Fruit fly (Drosophila melanogaster) whole organism, embryonic: ENCODE results near the gene Spase25.

Experiments used
- B-H2 ChIP-seq: fragments of 200-800 bp; sonication (Bioruptor generic); optimal IDR thresholded peaks from 2 replicates; lab custom pipeline; 2018; ENCODE audit warnings: missing biosample characterization, mild to moderate bottlenecking, missing genetic modification characterization
- Blimp-1 ChIP-seq: fragments of 200-800 bp; sonication (Bioruptor generic); optimal IDR thresholded peaks from 3 replicates; lab custom pipeline; 2018; ENCODE audit warnings: missing biosample characterization, missing genetic modification characterization, mild to moderate bottlenecking, moderate library complexity, missing genetic modification reagents
- CG10147 ChIP-seq: fragments of 200-800 bp; sonication (Bioruptor generic); optimal IDR thresholded peaks from 2 replicates; lab custom pipeline; 2019; ENCODE audit warnings: missing biosample characterization, mild to moderate bottlenecking, missing genetic modification characterization, moderate library complexity
- CG11093 ChIP-seq: fragments of 200-800 bp; sonication (Bioruptor generic); IDR thresholded peaks from 3 replicates; pipeline ENCODE4 v1.3.6; 2022; ENCODE audit warnings: missing biosample characterization, missing genetic modification characterization
- CG12155 ChIP-seq: fragments of 200-800 bp; sonication (Bioruptor generic); optimal IDR thresholded peaks from 3 replicates; lab custom pipeline; 2016; ENCODE audit warnings: missing biosample characterization, missing genetic modification characterization
- CG16779 ChIP-seq: fragments of 200-800 bp; sonication (Bioruptor generic); IDR thresholded peaks from 2 replicates; pipeline ENCODE4 v1.3.6; 2022; ENCODE audit warnings: missing biosample characterization, missing genetic modification characterization
- CG17328 ChIP-seq: fragments of 200-800 bp; sonication (Bioruptor generic); IDR thresholded peaks from 2 replicates; pipeline ENCODE4 v1.3.6; 2022; ENCODE audit warnings: missing biosample characterization, missing genetic modification characterization
- CG1792 ChIP-seq: fragments of 200-800 bp; sonication (Bioruptor generic); optimal IDR thresholded peaks from 2 replicates; lab custom pipeline; 2016; ENCODE audit warnings: missing biosample characterization, missing genetic modification characterization
- CG2116 ChIP-seq: fragments of 200-800 bp; sonication (Bioruptor generic); optimal IDR thresholded peaks from 3 replicates; lab custom pipeline; 2018; ENCODE audit warnings: missing biosample characterization, mild to moderate bottlenecking, missing genetic modification characterization
- CG2712 ChIP-seq: fragments of 200-800 bp; optimal IDR thresholded peaks from 3 replicates; lab custom pipeline; 2019; ENCODE audit warnings: missing biosample characterization, mild to moderate bottlenecking, missing genetic modification characterization, moderate library complexity
- CG30403 ChIP-seq: fragments of 200-800 bp; sonication (Bioruptor generic); optimal IDR thresholded peaks from 3 replicates; lab custom pipeline; 2016; ENCODE audit warnings: missing biosample characterization, missing genetic modification characterization
- CG4360 ChIP-seq: fragments of 200-800 bp; sonication (Bioruptor generic); IDR thresholded peaks from 2 replicates; pipeline ENCODE4 v1.3.6; 2022; ENCODE audit warnings: missing biosample characterization, missing genetic modification characterization
- CG7357 ChIP-seq: fragments of 200-800 bp; sonication (Bioruptor generic); IDR thresholded peaks from 3 replicates; pipeline ENCODE4 v1.3.6; 2022; ENCODE audit warnings: missing biosample characterization, missing genetic modification characterization
- CG8290 ChIP-seq, 3 experiments: fragments of 200-800 bp; sonication (Bioruptor generic); optimal IDR thresholded peaks; 2 replicates each; lab custom pipeline; 2016 to 2019; ENCODE audit warnings: missing biosample characterization in 3 of 3, missing genetic modification characterization in 3 of 3, mild to moderate bottlenecking in 2 of 3, moderate library complexity in 1 of 3
- CG9609 ChIP-seq: fragments of 200-800 bp; sonication (Bioruptor generic); optimal IDR thresholded peaks from 3 replicates; lab custom pipeline; 2016; ENCODE audit warnings: missing biosample characterization, missing genetic modification characterization
- CG9797 ChIP-seq: fragments of 200-800 bp; sonication (Bioruptor generic); optimal IDR thresholded peaks from 3 replicates; lab custom pipeline; 2018; ENCODE audit warnings: missing biosample characterization, mild to moderate bottlenecking, missing genetic modification characterization
- CG9932 ChIP-seq: fragments of 200-800 bp; sonication (Bioruptor generic); IDR thresholded peaks from 2 replicates; pipeline ENCODE4 v1.3.6; 2022; ENCODE audit warnings: missing biosample characterization, missing genetic modification characterization
- Eip74EF ChIP-seq, 2 experiments: fragments of 200-800 bp in 1 of 2; fragments of >200 bp in 1 of 2; sonication (Bioruptor generic) in 1 of 2; optimal IDR thresholded peaks; 2 replicates each; lab custom pipeline; 2017 to 2019; ENCODE audit warnings: missing biosample characterization in 2 of 2, missing genetic modification characterization in 2 of 2, mild to moderate bottlenecking in 1 of 2, moderate library complexity in 1 of 2
- Ets65A ChIP-seq: fragments of 200-800 bp; sonication (Bioruptor generic); peaks from one replicate; lab custom pipeline; 2016; ENCODE audit warnings: missing biosample characterization, missing genetic modification characterization
- Fer2 ChIP-seq: fragments of 200-800 bp; sonication (Bioruptor generic); optimal IDR thresholded peaks from 2 replicates; lab custom pipeline; 2018; ENCODE audit warnings: missing biosample characterization, mild to moderate bottlenecking, missing genetic modification characterization, moderate library complexity
- HHEX ChIP-seq: fragments of 200-800 bp; sonication (Bioruptor generic); optimal IDR thresholded peaks from 3 replicates; lab custom pipeline; 2017; ENCODE audit warnings: missing biosample characterization, mild to moderate bottlenecking, missing genetic modification characterization, missing genetic modification reagents
- MBD-R2 ChIP-seq: fragments of 200-800 bp; sonication (Bioruptor generic); IDR thresholded peaks from 2 replicates; pipeline ENCODE4 v1.3.6; 2022; ENCODE audit warnings: missing biosample characterization, missing genetic modification characterization
- NFAT ChIP-seq: fragments of 200-800 bp; sonication (Bioruptor generic); IDR thresholded peaks from 2 replicates; pipeline ENCODE4 v1.3.6; 2022; ENCODE audit warnings: missing biosample characterization, missing genetic modification characterization
- PHDP ChIP-seq: fragments of 200-800 bp; sonication (Bioruptor generic); optimal IDR thresholded peaks from 3 replicates; lab custom pipeline; 2018; ENCODE audit warnings: missing biosample characterization, mild to moderate bottlenecking, missing genetic modification characterization, moderate library complexity
- Side ChIP-seq: fragments of 200-800 bp; sonication (Bioruptor generic); optimal IDR thresholded peaks from 2 replicates; lab custom pipeline; 2016; ENCODE audit warnings: missing biosample characterization, missing genetic modification characterization
- Sox102F ChIP-seq: fragments of 200-800 bp; sonication (Bioruptor generic); optimal IDR thresholded peaks from 2 replicates; lab custom pipeline; 2018; ENCODE audit warnings: missing biosample characterization, mild to moderate bottlenecking, missing genetic modification characterization, moderate library complexity
- ac ChIP-seq: fragments of 200-800 bp; sonication (Bioruptor generic); optimal IDR thresholded peaks from 3 replicates; lab custom pipeline; 2017; ENCODE audit warnings: missing biosample characterization, mild to moderate bottlenecking, missing genetic modification characterization
- aop ChIP-seq: fragments of 200-800 bp; sonication (Bioruptor generic); IDR thresholded peaks from 2 replicates; pipeline ENCODE4 v1.3.6; 2022; ENCODE audit warnings: missing biosample characterization, missing genetic modification characterization
- ato ChIP-seq: fragments of 200-800 bp; sonication (Bioruptor generic); IDR thresholded peaks from 2 replicates; pipeline ENCODE4 v1.3.6; 2022; ENCODE audit warnings: missing biosample characterization, missing genetic modification characterization; ENCODE audit not compliant: partially characterized antibody
- bcd ChIP-seq: fragments of 200-800 bp; sonication (Bioruptor generic); optimal IDR thresholded peaks from 2 replicates; lab custom pipeline; 2017; ENCODE audit warnings: missing biosample characterization, mild to moderate bottlenecking, missing genetic modification characterization
- bowl ChIP-seq: fragments of 200-800 bp; sonication (Bioruptor generic); IDR thresholded peaks from 2 replicates; pipeline ENCODE4 v1.3.6; 2022; ENCODE audit warnings: missing biosample characterization, missing genetic modification characterization
- chinmo ChIP-seq: fragments of 200-800 bp; sonication (Bioruptor generic); IDR thresholded peaks from 4 replicates; pipeline ENCODE4 v1.3.6; 2022; ENCODE audit warnings: missing biosample characterization, missing genetic modification characterization; ENCODE audit not compliant: partially characterized antibody
- chn ChIP-seq: fragments of 200-800 bp; sonication (Bioruptor generic); optimal IDR thresholded peaks from 2 replicates; lab custom pipeline; 2016; ENCODE audit warnings: missing biosample characterization, missing genetic modification characterization
- eyg ChIP-seq: fragments of 200-800 bp; sonication (Bioruptor generic); optimal IDR thresholded peaks from 3 replicates; lab custom pipeline; 2016; ENCODE audit warnings: missing biosample characterization, missing genetic modification characterization
- fru ChIP-seq: fragments of >200 bp; optimal IDR thresholded peaks from 2 replicates; lab custom pipeline; 2017
- gce ChIP-seq: fragments of 200-800 bp; sonication (Bioruptor generic); IDR thresholded peaks from 3 replicates; pipeline ENCODE4 v1.3.6; 2022; ENCODE audit warnings: missing biosample characterization, missing genetic modification characterization
- gsb ChIP-seq: fragments of 200-800 bp; sonication (Bioruptor generic); IDR thresholded peaks from 2 replicates; pipeline ENCODE4 v1.3.6; 2022; ENCODE audit warnings: missing biosample characterization, missing genetic modification characterization
- h ChIP-seq: fragments of >200 bp; optimal IDR thresholded peaks from 2 replicates; lab custom pipeline; 2017
- hb ChIP-seq: fragments of 200-800 bp; sonication (Bioruptor generic); IDR thresholded peaks from 3 replicates; pipeline ENCODE4 v1.3.6; 2022; ENCODE audit warnings: missing biosample characterization, missing genetic modification characterization; ENCODE audit not compliant: partially characterized antibody
- hbn ChIP-seq: fragments of 200-800 bp; sonication (Bioruptor generic); IDR thresholded peaks from 2 replicates; pipeline ENCODE4 v1.3.6; 2022; ENCODE audit warnings: missing biosample characterization, missing genetic modification characterization; ENCODE audit not compliant: partially characterized antibody
- insv ChIP-seq, 2 experiments: fragments of 200-800 bp; sonication (Bioruptor generic); optimal IDR thresholded peaks; 3 replicates each; lab custom pipeline; 2016 to 2018; ENCODE audit warnings: missing biosample characterization in 2 of 2, missing genetic modification characterization in 2 of 2
- ken ChIP-seq: fragments of 200-800 bp; sonication (Bioruptor generic); IDR thresholded peaks from 3 replicates; pipeline ENCODE4 v1.3.6; 2022; ENCODE audit warnings: missing biosample characterization, missing genetic modification characterization
- lola ChIP-seq, 3 experiments: fragments of >200 bp in 2 of 3; fragments of 200-800 bp in 1 of 3; sonication (Bioruptor generic) in 1 of 3; optimal IDR thresholded peaks; 2 replicates each; lab custom pipeline; 2017 to 2019; ENCODE audit warnings: missing biosample characterization in 3 of 3, missing genetic modification characterization in 3 of 3, mild to moderate bottlenecking in 1 of 3, moderate library complexity in 1 of 3
- odd ChIP-seq: fragments of 200-800 bp; sonication (Bioruptor generic); optimal IDR thresholded peaks from 2 replicates; lab custom pipeline; 2017; ENCODE audit warnings: missing biosample characterization, mild to moderate bottlenecking, missing genetic modification characterization
- run ChIP-seq: fragments of 200-800 bp; sonication (Bioruptor generic); optimal IDR thresholded peaks from 3 replicates; lab custom pipeline; 2018; ENCODE audit warnings: missing biosample characterization, mild to moderate bottlenecking, missing genetic modification characterization
- tap ChIP-seq: fragments of 200-800 bp; optimal IDR thresholded peaks from 3 replicates; lab custom pipeline; 2019; ENCODE audit warnings: missing biosample characterization, mild to moderate bottlenecking, missing genetic modification characterization, moderate library complexity
- tio ChIP-seq: fragments of 200-800 bp; sonication (Bioruptor generic); optimal IDR thresholded peaks from 2 replicates; lab custom pipeline; 2017; ENCODE audit warnings: missing biosample characterization, missing genetic modification characterization, inconsistent platforms
- tup ChIP-seq: fragments of 200-800 bp; sonication (Bioruptor generic); optimal IDR thresholded peaks from 2 replicates; lab custom pipeline; 2016; ENCODE audit warnings: missing biosample characterization, mild to moderate bottlenecking, missing genetic modification characterization, moderate library complexity
- zfh2 ChIP-seq: fragments of 200-800 bp; sonication (Bioruptor generic); optimal IDR thresholded peaks from 2 replicates; lab custom pipeline; 2016; ENCODE audit warnings: missing biosample characterization, missing genetic modification characterization

Spase25 gene

DNA sequence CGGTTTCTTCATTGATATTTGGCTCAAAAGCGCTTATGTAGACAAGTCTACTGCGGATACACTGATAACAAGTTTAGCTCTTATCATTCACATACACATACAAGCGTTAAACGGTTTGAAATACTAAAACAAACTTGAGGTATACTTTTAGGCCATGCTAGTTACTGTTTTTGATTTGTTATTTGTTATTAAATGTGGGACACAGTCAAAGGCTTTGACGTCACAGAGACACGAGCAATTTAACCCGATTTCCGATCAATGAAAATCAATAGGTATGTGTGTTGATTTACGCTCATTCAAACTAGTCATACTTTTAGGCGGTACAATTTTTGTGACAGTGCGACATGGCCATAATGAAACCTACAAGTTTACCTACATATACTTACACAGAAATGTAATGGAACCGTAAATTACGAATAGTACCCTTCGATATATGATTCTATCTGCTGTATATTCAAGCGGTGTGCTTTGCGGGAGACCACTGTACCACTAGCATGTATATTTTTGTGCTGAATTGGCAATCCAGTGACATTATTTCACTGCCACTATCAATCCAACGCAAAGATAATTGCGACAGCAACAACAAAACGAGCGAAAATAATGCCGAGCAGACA is 38.2 kb upstream of the Spase25 start (continued):
- peak; percentile 84 for TF ChIP-seq CG9609 (GFP tag; lab: Kevin White, UChicago)
- TF ChIP-seq CG2116 (GFP tag; lab: Kevin White, UChicago), result no peak
- TF ChIP-seq CG4360 (GFP tag; lab: Robert Waterston, UW), result peak; percentile 50; the same call in 1 of the 2 replicates
- TF ChIP-seq gce (GFP tag; lab: Robert Waterston, UW), result peak; percentile 56; the same call in 1 of the 3 replicates
- TF ChIP-seq eyg, result peak; percentile 66
- TF ChIP-seq CG30403 (GFP tag; lab: Kevin White, UChicago), result peak; percentile 79
- peak; percentile 62; the same call in 1 of the 2 replicates for TF ChIP-seq MBD-R2 (GFP tag; lab: Robert Waterston, UW)
- no peak for TF ChIP-seq tup (GFP tag; lab: Kevin White, UChicago)
- TF ChIP-seq PHDP, result peak; percentile 82
- 0 out of 2 replicates have a peak, but pooled peaks have one; percentile 9 for TF ChIP-seq aop (GFP tag; lab: Robert Waterston, UW)
- TF ChIP-seq Blimp-1 (GFP tag; lab: Kevin White, UChicago), result peak; percentile 29
- TF ChIP-seq hb (GFP tag; lab: Robert Waterston, UW), result no peak
- peak; percentile 78 for TF ChIP-seq B-H2 (GFP tag; lab: Kevin White, UChicago)
- TF ChIP-seq hbn (GFP tag; lab: Robert Waterston, UW), result no peak
- peak; percentile 93 for TF ChIP-seq NFAT (GFP tag; lab: Robert Waterston, UW)
- TF ChIP-seq fru (lab: Kevin White, UChicago), result no peak
- peak; percentile 80 for TF ChIP-seq bcd (GFP tag; lab: Kevin White, UChicago)
- TF ChIP-seq CG17328, result peak; percentile 57
- peak; percentile 90 for TF ChIP-seq CG16779 (GFP tag; lab: Robert Waterston, UW)
- TF ChIP-seq CG1792, result peak; percentile 77
- TF ChIP-seq Sox102F, result peak; percentile 65
- TF ChIP-seq HHEX (GFP tag; lab: Kevin White, UChicago), result peak; percentile 78
- TF ChIP-seq Ets65A (GFP tag; lab: Kevin White, UChicago), result peak; percentile 95
- no peak for TF ChIP-seq CG9797 (GFP tag; lab: Kevin White, UChicago)
- no peak for TF ChIP-seq insv (GFP tag; optimal IDR thresholded peaks at IDR 0.05; lab: Kevin White, UChicago)
- peak; percentile 69 for TF ChIP-seq Fer2
- peak; percentile 85 for TF ChIP-seq CG12155 (GFP tag; lab: Kevin White, UChicago)
- no peak for TF ChIP-seq lola (GFP tag; optimal IDR thresholded peaks at IDR 0.05; lab: Kevin White, UChicago)
- TF ChIP-seq CG10147 (GFP tag; lab: Kevin White, UChicago), result peak; percentile 69
- peak; percentile 55 for TF ChIP-seq tap (tag; lab: Kevin White, UChicago)
- peak; percentile 43 for TF ChIP-seq tio
- peak; percentile 77 for TF ChIP-seq ken (GFP tag; lab: Robert Waterston, UW)
- TF ChIP-seq Side, result peak; percentile 8
- peak; percentile 47 for TF ChIP-seq chn (GFP tag; lab: Kevin White, UChicago)
- 0 out of 4 replicates have a peak, but pooled peaks have one; percentile 57 for TF ChIP-seq chinmo
- TF ChIP-seq run (tag; lab: Kevin White, UChicago), result no peak
- peak; percentile 34 for TF ChIP-seq CG2712
- TF ChIP-seq zfh2 (GFP tag; lab: Kevin White, UChicago), result peak; percentile 92
- no peak for TF ChIP-seq CG8290 (GFP tag; optimal IDR thresholded peaks at IDR 0.05; lab: Kevin White, UChicago)
- peak in 1 of 2 experiments; percentile 99 for TF ChIP-seq CG8290 (tag; optimal IDR thresholded peaks at IDR 0.05; lab: Kevin White, UChicago)
- peak; percentile 95 for TF ChIP-seq CG9932 (GFP tag; lab: Robert Waterston, UW)
- TF ChIP-seq ac, result no peak
- peak in 1 of 2 experiments; percentile 17 for TF ChIP-seq Eip74EF (GFP tag; optimal IDR thresholded peaks at IDR 0.05; lab: Kevin White, UChicago)
- TF ChIP-seq CG7357 (GFP tag; lab: Robert Waterston, UW), result peak; percentile 62; the same call in 2 of the 3 replicates
- no peak for TF ChIP-seq ato (GFP tag; lab: Robert Waterston, UW)
- no peak for TF ChIP-seq bowl (GFP tag; lab: Robert Waterston, UW)
- 0 out of 3 replicates have a peak, but pooled peaks have one; percentile 47 for TF ChIP-seq CG11093 (GFP tag; lab: Robert Waterston, UW)
- no peak for TF ChIP-seq h
- peak; percentile 72 for TF ChIP-seq gsb
- peak; percentile 19 for TF ChIP-seq odd (GFP tag; lab: Kevin White, UChicago)
